Worm (Caenorhabditis elegans) whole organism, L1 larva: ENCODE measurements around the gene T21C9.9.

Experiments
- lin-39 ChIP-seq: fragments of 150-350 bp; optimal IDR thresholded peaks from 2 replicates; lab custom pipeline; 2014; ENCODE audit warnings: missing biosample characterization, missing genetic modification reagents, missing genetic modification characterization
- mep-1 ChIP-seq: fragments of 150-350 bp; optimal IDR thresholded peaks from 2 replicates; lab custom pipeline; 2014; ENCODE audit warnings: missing biosample characterization, missing genetic modification characterization

ce11 chrV:10568496-10568895 is 23.9 kb downstream of the T21C9.9 start:
- TF ChIP-seq mep-1 (no peak), lin-39 (tag; lab: Kevin White, UChicago) (no peak)
